Worm (Caenorhabditis elegans) whole organism, young adult: ENCODE data around the gene nstp-3.

Source experiments
- B0261.1 ChIP-seq: sonication (generic microtip); optimal IDR thresholded peaks from 2 replicates; lab custom pipeline; 2016; ENCODE audit warnings: mild to moderate bottlenecking, missing genetic modification characterization, moderate library complexity, missing compliant biosample characterization
- B0336.3 ChIP-seq: fragments of 200-800 bp; sonication (Bioruptor generic); IDR thresholded peaks from 2 replicates; pipeline ENCODE4 v1.3.6; 2022; ENCODE audit warnings: missing genetic modification characterization, missing compliant biosample characterization
- D2030.7 ChIP-seq: fragments of 200-800 bp; sonication (Bioruptor generic); IDR thresholded peaks from 2 replicates; pipeline ENCODE4 v1.3.6; 2022; ENCODE audit warnings: missing genetic modification reagents, missing genetic modification characterization, missing compliant biosample characterization
- F23B12.7 ChIP-seq: sonication (generic microtip); optimal IDR thresholded peaks from 2 replicates; lab custom pipeline; 2017; ENCODE audit warnings: missing genetic modification characterization, mild to moderate bottlenecking, missing compliant biosample characterization, antibody characterized with exemption, moderate library complexity; ENCODE audit not compliant: insufficient read depth
- F39B2.1 ChIP-seq: fragments of 200-800 bp; sonication (Bioruptor generic); IDR thresholded peaks from 2 replicates; pipeline ENCODE4 v1.3.6; 2022; ENCODE audit warnings: missing genetic modification reagents, missing genetic modification characterization, missing compliant biosample characterization
- F52B5.7 ChIP-seq: sonication (generic microtip); optimal IDR thresholded peaks from 2 replicates; lab custom pipeline; 2016; ENCODE audit warnings: mild to moderate bottlenecking, missing genetic modification characterization, missing compliant biosample characterization
- F57C9.4 ChIP-seq: sonication (generic microtip); optimal IDR thresholded peaks from 2 replicates; lab custom pipeline; 2017; ENCODE audit warnings: mild to moderate bottlenecking, missing genetic modification characterization, missing compliant biosample characterization
- K11D2.4 ChIP-seq: fragments of 200-800 bp; sonication (Bioruptor generic); IDR thresholded peaks from 2 replicates; pipeline ENCODE4 v1.3.6; 2022; ENCODE audit warnings: missing genetic modification reagents, missing genetic modification characterization, missing compliant biosample characterization
- K12H6.12 ChIP-seq: fragments of 200-800 bp; sonication (Bioruptor generic); optimal IDR thresholded peaks from 2 replicates; lab custom pipeline; 2018; ENCODE audit warnings: mild to moderate bottlenecking, missing genetic modification characterization, missing compliant biosample characterization
- Y79H2A.3 ChIP-seq: fragments of 200-800 bp; sonication (Bioruptor generic); conservative IDR thresholded peaks from 2 replicates; pipeline ENCODE4 v1.3.6; 2022; ENCODE audit warnings: missing genetic modification reagents, missing genetic modification characterization, missing compliant biosample characterization
- akir-1 ChIP-seq: fragments of 200-800 bp; sonication (Bioruptor generic); optimal IDR thresholded peaks from 2 replicates; lab custom pipeline; 2018; ENCODE audit warnings: mild to moderate bottlenecking, missing genetic modification characterization, moderate library complexity, missing compliant biosample characterization
- aptf-3 ChIP-seq: fragments of 200-800 bp; sonication (Bioruptor generic); IDR thresholded peaks from 2 replicates; pipeline ENCODE4 v1.3.6; 2022; ENCODE audit warnings: missing genetic modification characterization, missing compliant biosample characterization
- athp-1 ChIP-seq: sonication (generic microtip); optimal IDR thresholded peaks from 2 replicates; lab custom pipeline; 2017; ENCODE audit warnings: mild to moderate bottlenecking, missing genetic modification characterization, missing compliant biosample characterization
- attf-5 ChIP-seq: fragments of 200-800 bp; sonication (Bioruptor generic); optimal IDR thresholded peaks from 2 replicates; lab custom pipeline; 2018; ENCODE audit warnings: mild to moderate bottlenecking, missing genetic modification characterization, missing compliant biosample characterization
- ccch-3 ChIP-seq: fragments of 200-800 bp; sonication (Bioruptor generic); optimal IDR thresholded peaks from 2 replicates; lab custom pipeline; 2018; ENCODE audit warnings: mild to moderate bottlenecking, missing genetic modification characterization, missing compliant biosample characterization
- ceh-100 ChIP-seq: fragments of 200-800 bp; sonication (Bioruptor generic); IDR thresholded peaks from 2 replicates; pipeline ENCODE4 v1.3.6; 2022; ENCODE audit warnings: missing genetic modification reagents, missing genetic modification characterization, missing compliant biosample characterization
- ceh-58 ChIP-seq: fragments of 200-800 bp; sonication (Bioruptor generic); IDR thresholded peaks from 2 replicates; pipeline ENCODE4 v1.3.6; 2022; ENCODE audit warnings: missing genetic modification characterization, missing compliant biosample characterization
- ceh-79 ChIP-seq: sonication (generic microtip); optimal IDR thresholded peaks from 2 replicates; lab custom pipeline; 2017; ENCODE audit warnings: mild to moderate bottlenecking, missing genetic modification characterization, missing compliant biosample characterization
- chd-7 ChIP-seq: sonication (generic microtip); optimal IDR thresholded peaks from 2 replicates; lab custom pipeline; 2016; ENCODE audit warnings: mild to moderate bottlenecking, missing genetic modification characterization, moderate library complexity, missing compliant biosample characterization
- dox-1 ChIP-seq: fragments of 200-800 bp; sonication (Bioruptor generic); IDR thresholded peaks from 2 replicates; pipeline ENCODE4 v1.3.6; 2022; ENCODE audit warnings: missing genetic modification reagents, missing genetic modification characterization, missing compliant biosample characterization
- dpff-1 ChIP-seq: sonication (generic microtip); optimal IDR thresholded peaks from 2 replicates; lab custom pipeline; 2017; ENCODE audit warnings: mild to moderate bottlenecking, missing genetic modification characterization, missing compliant biosample characterization
- egrh-3 ChIP-seq: fragments of 200-800 bp; sonication (Bioruptor generic); IDR thresholded peaks from 2 replicates; pipeline ENCODE4 v1.3.6; 2022; ENCODE audit warnings: missing genetic modification reagents, missing genetic modification characterization, missing compliant biosample characterization
- ekl-4 ChIP-seq: fragments of 200-800 bp; sonication (Bioruptor generic); IDR thresholded peaks from 2 replicates; pipeline ENCODE4 v1.3.6; 2022; ENCODE audit warnings: missing genetic modification reagents, missing genetic modification characterization, missing compliant biosample characterization
- hmg-1.2 ChIP-seq: fragments of 200-800 bp; sonication (Bioruptor generic); IDR thresholded peaks from 2 replicates; pipeline ENCODE4 v1.3.6; 2022; ENCODE audit warnings: missing genetic modification reagents, missing genetic modification characterization, missing compliant biosample characterization
- hrde-1 ChIP-seq: sonication (generic microtip); optimal IDR thresholded peaks from 2 replicates; lab custom pipeline; 2016; ENCODE audit warnings: missing genetic modification characterization, mild to moderate bottlenecking, missing compliant biosample characterization, moderate library complexity, missing genotype, missing genetic modification reagents, borderline replicate concordance
- let-607 ChIP-seq, 2 experiments: fragments of 200-800 bp in 1 of 2; sonication (Bioruptor generic) in 1 of 2; sonication (generic microtip) in 1 of 2; optimal IDR thresholded peaks; 2 replicates each; lab custom pipeline; 2016 to 2018; ENCODE audit warnings: mild to moderate bottlenecking in 2 of 2, missing compliant biosample characterization in 2 of 2, missing genetic modification characterization in 2 of 2, moderate library complexity in 2 of 2, missing genotype in 1 of 2
- lin-26 ChIP-seq: fragments of 200-800 bp; sonication (Bioruptor generic); IDR thresholded peaks from 2 replicates; pipeline ENCODE4 v1.3.6; 2022; ENCODE audit warnings: missing genetic modification reagents, missing genetic modification characterization, missing compliant biosample characterization
- madf-6 ChIP-seq: fragments of 200-800 bp; sonication (Bioruptor generic); IDR thresholded peaks from 2 replicates; pipeline ENCODE4 v1.3.6; 2022; ENCODE audit warnings: missing genetic modification reagents, missing genetic modification characterization, missing compliant biosample characterization
- mel-28 ChIP-seq: sonication (generic microtip); optimal IDR thresholded peaks from 2 replicates; lab custom pipeline; 2016; ENCODE audit warnings: borderline replicate concordance, mild to moderate bottlenecking, missing genetic modification characterization, missing compliant biosample characterization
- nfyb-1 ChIP-seq: fragments of 200-800 bp; sonication (Bioruptor generic); IDR thresholded peaks from 2 replicates; pipeline ENCODE4 v1.3.6; 2022; ENCODE audit warnings: missing genetic modification reagents, missing genetic modification characterization, missing compliant biosample characterization
- nhr-80 ChIP-seq: sonication (generic microtip); optimal IDR thresholded peaks from 2 replicates; lab custom pipeline; 2016; ENCODE audit warnings: missing genetic modification characterization, missing compliant biosample characterization
- rpc-1 ChIP-seq, 2 experiments: fragments of 150-350 bp in 1 of 2; sonication (generic microtip) in 1 of 2; optimal IDR thresholded peaks; 2 replicates each; lab custom pipeline; 2014 to 2018; ENCODE audit warnings: missing biosample characterization in 1 of 2, missing genetic modification characterization in 1 of 2, missing genetic modification reagents in 1 of 2, missing genotype in 1 of 2
- sdz-38 ChIP-seq: sonication (generic microtip); optimal IDR thresholded peaks from 2 replicates; lab custom pipeline; 2016; ENCODE audit warnings: missing genotype, missing genetic modification characterization, missing compliant biosample characterization
- snpc-4 ChIP-seq, 5 experiments: fragments of 150-350 bp in 1 of 5; sonication (generic microtip) in 4 of 5; optimal IDR thresholded peaks; 2 replicates each; lab custom pipeline; 2014 to 2018; ENCODE audit warnings: missing genetic modification characterization in 5 of 5, missing biosample characterization in 3 of 5, antibody characterized with exemption in 2 of 5, mild to moderate bottlenecking in 2 of 5, missing compliant biosample characterization in 2 of 5, missing genotype in 2 of 5, moderate library complexity in 2 of 5, missing genetic modification reagents in 1 of 5
- sptf-2 ChIP-seq: fragments of 200-800 bp; sonication (Bioruptor generic); optimal IDR thresholded peaks from 2 replicates; lab custom pipeline; 2018; ENCODE audit warnings: mild to moderate bottlenecking, missing genetic modification characterization, missing compliant biosample characterization
- unc-130 ChIP-seq: sonication (generic microtip); optimal IDR thresholded peaks from 2 replicates; lab custom pipeline; 2016; ENCODE audit warnings: missing genetic modification reagents, missing genetic modification characterization, missing compliant biosample characterization
- unc-62 ChIP-seq: fragments of 150-350 bp; optimal IDR thresholded peaks from 2 replicates; lab custom pipeline; 2014; ENCODE audit warnings: missing biosample characterization, missing genetic modification reagents, missing genetic modification characterization
- ztf-22 ChIP-seq: fragments of 200-800 bp; sonication (Bioruptor generic); optimal IDR thresholded peaks from 2 replicates; lab custom pipeline; 2018; ENCODE audit warnings: mild to moderate bottlenecking, missing genetic modification characterization, moderate library complexity, missing compliant biosample characterization
- ztf-26 ChIP-seq: sonication (generic microtip); optimal IDR thresholded peaks from 2 replicates; lab custom pipeline; 2017; ENCODE audit warnings: missing genetic modification characterization, missing compliant biosample characterization
- ztf-3 ChIP-seq: fragments of 200-800 bp; sonication (Bioruptor generic); optimal IDR thresholded peaks from 2 replicates; lab custom pipeline; 2018; ENCODE audit warnings: mild to moderate bottlenecking, missing genetic modification characterization, missing compliant biosample characterization

Gene nstp-3

DNA sequence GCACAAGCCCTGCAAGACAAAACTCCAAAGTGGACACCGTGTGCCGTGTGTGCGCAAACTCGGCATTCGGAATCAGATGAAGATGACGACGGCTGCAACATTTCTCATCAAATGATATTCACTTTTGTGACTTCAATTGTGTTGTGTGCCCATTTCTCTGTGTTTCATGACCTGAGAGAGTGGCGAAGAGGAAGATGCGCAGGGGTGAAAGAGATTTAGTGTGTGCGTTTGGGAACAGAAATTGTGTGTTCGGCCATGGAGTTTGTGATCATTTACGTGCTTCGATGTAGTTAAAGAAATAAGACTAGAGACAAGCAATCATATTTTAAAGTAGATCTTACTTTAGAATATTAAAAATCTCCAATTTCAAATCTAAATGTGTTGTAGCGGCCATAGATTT, 9.4 kb downstream of the nstp-3 start:
- no peak for TF ChIP-seq madf-6 (GFP tag; lab: Robert Waterston, UW)
- TF ChIP-seq K12H6.12 (tag; lab: Kevin White, UChicago), result no peak
- TF ChIP-seq dox-1 (GFP tag; lab: Robert Waterston, UW), result peak; percentile 35; the same call in 1 of the 2 replicates
- TF ChIP-seq rpc-1 (optimal IDR thresholded peaks at IDR 0.05; lab: Kevin White, UChicago), result no peak
- TF ChIP-seq rpc-1 (tag; optimal IDR thresholded peaks at IDR 0.05; lab: Kevin White, UChicago), result no peak
- TF ChIP-seq akir-1 (GFP tag; lab: Kevin White, UChicago), result no peak
- no peak for TF ChIP-seq lin-26 (GFP tag; lab: Robert Waterston, UW)
- no peak for TF ChIP-seq ccch-3 (GFP tag; lab: Kevin White, UChicago)
- peak; percentile 26; the same call in 1 of the 2 replicates for TF ChIP-seq hmg-1.2 (GFP tag; lab: Robert Waterston, UW)
- TF ChIP-seq ceh-79 (tag; lab: Kevin White, UChicago), result no peak
- TF ChIP-seq nfyb-1, result 0 out of 2 replicates have a peak, but pooled peaks have one; percentile 41
- TF ChIP-seq nhr-80 (tag; lab: Kevin White, UChicago), result peak; percentile 33

DNA sequence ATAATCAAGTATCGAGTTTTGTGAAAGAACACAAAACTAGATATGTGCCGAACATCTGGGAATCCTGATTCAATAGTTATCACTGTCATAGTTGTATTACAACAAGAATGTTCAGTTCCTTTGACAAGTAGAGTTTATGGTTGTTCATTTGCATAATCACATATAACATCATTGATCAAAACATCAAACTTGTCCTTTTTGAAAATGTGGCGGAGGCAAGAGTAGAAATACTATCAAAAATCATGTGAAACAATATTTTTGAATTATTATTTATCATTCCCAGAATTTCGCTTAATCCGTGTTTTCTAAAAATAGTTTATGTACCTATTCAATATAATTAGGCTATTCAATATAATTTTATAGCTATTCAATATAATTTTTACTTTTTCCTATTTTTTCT, 12.7 kb downstream of the nstp-3 start, which contains the start of gene F44E7.7:
F44E7.7 (minus strand) TSS at position 101 of the 400 bp plus-strand sequence.
- TF ChIP-seq athp-1 (tag; lab: Kevin White, UChicago) (no peak), ztf-3 (GFP tag; lab: Kevin White, UChicago) (no peak), K11D2.4 (GFP tag; lab: Robert Waterston, UW) (no peak), sptf-2 (GFP tag; lab: Kevin White, UChicago) (no peak)

DNA sequence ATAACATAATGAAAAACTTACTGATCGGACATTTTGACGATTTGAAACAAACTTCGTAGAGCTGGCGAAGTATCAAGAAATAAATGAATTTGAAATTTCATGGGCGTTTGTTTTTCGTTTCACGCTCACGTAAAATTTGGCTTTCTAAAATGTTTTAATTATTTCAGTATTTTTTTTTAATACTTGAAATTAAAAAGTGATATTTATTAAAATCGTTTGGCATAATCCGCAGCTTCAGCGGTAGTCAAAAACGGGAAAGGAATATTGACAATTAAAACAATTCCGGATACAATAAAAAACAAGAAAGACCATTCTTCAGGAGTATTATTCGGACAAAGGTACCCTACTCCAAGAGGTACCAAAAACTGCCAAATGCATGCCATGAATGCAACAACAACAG, 15.3 kb downstream of the nstp-3 start, which contains the start of gene fbxa-183:
fbxa-183 (minus strand) TSS at position 101 of the 400 bp plus-strand sequence.
- TF ChIP-seq ztf-26 (no peak), ekl-4 (GFP tag; lab: Robert Waterston, UW) (no peak), Y79H2A.3 (GFP tag; lab: Robert Waterston, UW) (no peak), F57C9.4 (tag; lab: Kevin White, UChicago) (no peak), sdz-38 (tag; lab: Kevin White, UChicago) (no peak), dox-1 (GFP tag; lab: Robert Waterston, UW) (no peak), aptf-3 (GFP tag; lab: Robert Waterston, UW) (no peak), rpc-1 (optimal IDR thresholded peaks at IDR 0.05; lab: Kevin White, UChicago) (no peak), rpc-1 (tag; optimal IDR thresholded peaks at IDR 0.05; lab: Kevin White, UChicago) (no peak), B0261.1 (tag; lab: Kevin White, UChicago) (no peak), egrh-3 (GFP tag; lab: Robert Waterston, UW) (no peak), dpff-1 (tag; lab: Kevin White, UChicago) (no peak), ceh-58 (GFP tag; lab: Robert Waterston, UW) (no peak)

- TF ChIP-seq F57C9.4 (tag; lab: Kevin White, UChicago) (peak; percentile 100), lin-26 (GFP tag; lab: Robert Waterston, UW) (peak; percentile 68; the same call in 1 of the 2 replicates), B0336.3 (GFP tag; lab: Robert Waterston, UW) (0 out of 2 replicates have a peak, but pooled peaks have one; percentile 41), unc-62 (GFP tag; lab: Kevin White, UChicago) (no peak), hmg-1.2 (GFP tag; lab: Robert Waterston, UW) (peak; percentile 80), let-607 (tag; optimal IDR thresholded peaks at IDR 0.05; lab: Kevin White, UChicago) (peak in 1 of 2 experiments; percentile 60), F39B2.1 (GFP tag; lab: Robert Waterston, UW) (no peak), F23B12.7 (tag; lab: Kevin White, UChicago) (peak; percentile 15), chd-7 (peak; percentile 18), ceh-100 (GFP tag; lab: Robert Waterston, UW) (no peak), F52B5.7 (no peak), hrde-1 (tag; lab: Kevin White, UChicago) (no peak), snpc-4 (GFP tag; optimal IDR thresholded peaks at IDR 0.05; lab: Kevin White, UChicago) (no peak), snpc-4 (tag; optimal IDR thresholded peaks at IDR 0.05; lab: Kevin White, UChicago) (peak in 3 of 4 experiments; percentile 3 to 57 (median 33)), dox-1 (GFP tag; lab: Robert Waterston, UW) (peak; percentile 81), D2030.7 (GFP tag; lab: Robert Waterston, UW) (no peak), unc-130 (GFP tag; lab: Kevin White, UChicago) (no peak), attf-5 (GFP tag; lab: Kevin White, UChicago) (peak; percentile 61), mel-28 (tag; lab: Kevin White, UChicago) (no peak), ztf-22 (no peak)
Observed at ce11 chrV:5780713-5781360, 17.2 kb downstream of the nstp-3 start, which contains the start of gene F44E7.5. Gene F44E7.5 (minus strand): TSS chrV:5780922.
